Worm (Caenorhabditis elegans) whole organism, early embryonic: ENCODE measurements around the gene Y71H2B.8.

Experiments used
- B0310.2 ChIP-seq: sonication (generic microtip); optimal IDR thresholded peaks from 2 replicates; lab custom pipeline; 2016; ENCODE audit warnings: mild to moderate bottlenecking, missing genetic modification characterization, missing compliant biosample characterization
- aly-1 ChIP-seq: sonication (generic microtip); optimal IDR thresholded peaks from 2 replicates; lab custom pipeline; 2016; ENCODE audit warnings: missing genetic modification characterization, missing compliant biosample characterization
- ama-1 ChIP-seq: fragments of 150-350 bp; optimal IDR thresholded peaks from 2 replicates; lab custom pipeline; 2014
- ets-7 ChIP-seq: sonication (generic microtip); optimal IDR thresholded peaks from 2 replicates; lab custom pipeline; 2016; ENCODE audit warnings: missing genotype, missing genetic modification characterization, missing compliant biosample characterization
- flt-1 ChIP-seq: fragments of 200-800 bp; sonication (Bioruptor generic); IDR thresholded peaks from 2 replicates; pipeline ENCODE4 v1.3.6; 2022; ENCODE audit warnings: missing genetic modification characterization, missing compliant biosample characterization
- hmbx-1 ChIP-seq: sonication (generic microtip); optimal IDR thresholded peaks from 2 replicates; lab custom pipeline; 2016; ENCODE audit warnings: mild to moderate bottlenecking, missing genetic modification characterization, missing compliant biosample characterization
- hmg-4 ChIP-seq: fragments of 200-800 bp; sonication (Bioruptor generic); optimal IDR thresholded peaks from 2 replicates; lab custom pipeline; 2018; ENCODE audit warnings: mild to moderate bottlenecking, missing genetic modification characterization, missing compliant biosample characterization
- hnd-1 ChIP-seq: sonication (generic microtip); optimal IDR thresholded peaks from 2 replicates; lab custom pipeline; 2016; ENCODE audit warnings: missing genetic modification characterization, missing compliant biosample characterization
- pes-1 ChIP-seq: fragments of 200-800 bp; sonication (Bioruptor generic); IDR thresholded peaks from 2 replicates; pipeline ENCODE4 v1.3.6; 2022; ENCODE audit warnings: missing genetic modification reagents, missing genetic modification characterization, missing compliant biosample characterization
- scrt-1 ChIP-seq: fragments of 200-800 bp; sonication (Bioruptor generic); IDR thresholded peaks from 2 replicates; pipeline ENCODE4 v1.3.6; 2022; ENCODE audit warnings: missing genetic modification characterization, missing compliant biosample characterization
- sea-1 ChIP-seq: fragments of 200-800 bp; sonication (Bioruptor generic); conservative IDR thresholded peaks from 2 replicates; pipeline ENCODE4 v1.3.6; 2022; ENCODE audit warnings: missing genetic modification characterization, missing compliant biosample characterization
- tbx-37 ChIP-seq: fragments of 200-800 bp; sonication (Bioruptor generic); conservative IDR thresholded peaks from 2 replicates; pipeline ENCODE4 v1.3.6; 2022; ENCODE audit warnings: missing genetic modification reagents, missing genetic modification characterization, missing compliant biosample characterization
- tra-4 ChIP-seq: sonication (generic microtip); optimal IDR thresholded peaks from 2 replicates; lab custom pipeline; 2017; ENCODE audit warnings: missing genetic modification characterization, missing compliant biosample characterization

Y71H2B.8 gene

DNA sequence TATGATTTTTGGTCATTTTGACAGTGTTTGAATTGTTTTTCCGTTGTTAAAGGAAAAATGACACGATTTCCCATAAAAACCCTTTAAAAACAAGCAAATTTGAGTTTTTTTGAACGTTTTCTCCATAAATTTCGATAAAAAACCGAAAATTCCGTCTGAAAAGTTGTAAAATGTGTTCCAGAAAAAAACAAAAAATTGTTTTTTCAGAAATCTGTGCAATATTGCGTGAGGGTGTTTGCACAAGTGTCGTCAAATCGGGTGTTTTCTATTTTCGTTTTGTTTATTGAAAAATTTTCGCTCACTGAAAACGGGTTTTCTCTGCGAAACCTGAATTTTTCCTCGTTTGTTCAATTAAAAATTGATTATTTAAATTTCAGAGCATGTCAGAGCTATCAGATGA, 40.5 kb downstream of the Y71H2B.8 start, which contains the start of gene ppfr-4:
Gene ppfr-4 (plus strand): TSS at position 378 of the 400 bp plus-strand sequence.
- TF ChIP-seq scrt-1 (no peak), B0310.2 (no peak)

DNA sequence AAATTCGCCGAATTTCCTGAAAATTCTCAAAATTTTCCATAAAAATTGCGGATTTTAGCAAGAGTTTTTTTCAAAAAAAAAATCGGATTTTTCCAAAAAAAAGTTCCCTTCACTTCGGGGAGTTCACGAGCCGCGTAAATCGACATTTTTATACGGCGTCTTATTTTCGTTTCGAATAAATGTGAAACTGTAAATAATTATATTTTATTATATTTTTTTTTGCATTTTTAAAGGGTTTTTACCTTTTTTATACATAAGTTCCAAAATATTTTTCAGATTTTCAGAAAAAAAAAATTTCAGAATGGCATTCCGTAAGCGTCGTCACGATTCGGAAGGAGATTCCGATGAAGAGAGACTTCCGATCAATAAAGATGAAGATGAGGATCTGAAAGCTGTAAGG, 43.8 kb downstream of the Y71H2B.8 start, which contains the start of gene Y71H2B.2:
Gene Y71H2B.2 (plus strand): TSS at position 301 of the 400 bp plus-strand sequence.
- no peak for TF ChIP-seq ets-7 (tag; lab: Kevin White, UChicago)
- no peak for TF ChIP-seq hmg-4
- no peak for TF ChIP-seq sea-1 (GFP tag; lab: Robert Waterston, UW)
- TF ChIP-seq ama-1 (lab: Kevin White, UChicago): no peak
- no peak for TF ChIP-seq hmbx-1 (tag; lab: Kevin White, UChicago)
- no peak for TF ChIP-seq aly-1 (tag; lab: Kevin White, UChicago)
- no peak for TF ChIP-seq pes-1 (GFP tag; lab: Robert Waterston, UW)
- no peak for TF ChIP-seq tra-4 (tag; lab: Kevin White, UChicago)
- no peak for TF ChIP-seq flt-1 (GFP tag; lab: Robert Waterston, UW)
- TF ChIP-seq scrt-1: no peak
- TF ChIP-seq hnd-1: no peak
- no peak for TF ChIP-seq tbx-37 (GFP tag; lab: Robert Waterston, UW)

DNA sequence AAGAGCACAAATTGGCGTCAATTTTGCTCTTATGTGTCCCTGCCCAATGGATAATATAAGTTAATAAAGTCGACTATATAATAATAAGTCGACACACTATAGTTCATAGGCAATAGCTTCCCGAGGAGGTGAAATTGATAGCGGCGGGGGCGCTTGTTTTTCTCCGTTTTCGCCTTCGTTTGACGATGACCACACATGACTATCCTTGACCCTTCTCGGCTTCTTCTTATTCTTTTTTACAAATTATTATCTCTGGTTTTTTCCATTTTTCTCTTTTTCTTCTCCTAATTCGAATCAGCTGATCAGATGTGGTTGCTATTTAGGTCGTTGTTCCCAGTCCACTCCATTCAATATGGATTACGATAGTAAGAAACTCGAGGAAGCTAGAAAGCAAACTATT, 49.6 kb downstream of the Y71H2B.8 start, which contains the start of gene acbp-8:
Gene acbp-8 (plus strand): TSS at position 324 of the 400 bp plus-strand sequence.
- no peak for TF ChIP-seq aly-1 (tag; lab: Kevin White, UChicago)
- no peak for TF ChIP-seq hnd-1
- no peak for TF ChIP-seq scrt-1
- TF ChIP-seq tra-4 (tag; lab: Kevin White, UChicago): no peak
- no peak for TF ChIP-seq ets-7 (tag; lab: Kevin White, UChicago)
- TF ChIP-seq hmbx-1 (tag; lab: Kevin White, UChicago): no peak
- TF ChIP-seq B0310.2: no peak
- no peak for TF ChIP-seq pes-1 (GFP tag; lab: Robert Waterston, UW)
